Fruit fly (Drosophila melanogaster) whole organism, adult: ENCODE data around the gene CG13606.

ENCODE experiments used
- CG11617 ChIP-seq: fragments of 200-800 bp; sonication (Bioruptor generic); optimal IDR thresholded peaks from 2 replicates; lab custom pipeline; 2017; ENCODE audit warnings: mild to moderate bottlenecking, missing biosample characterization, missing genetic modification reagents, missing genetic modification characterization
- CG12768 ChIP-seq: fragments of 200-800 bp; sonication (Bioruptor generic); optimal IDR thresholded peaks from 2 replicates; lab custom pipeline; 2017; ENCODE audit warnings: missing biosample characterization, missing genetic modification characterization, mild to moderate bottlenecking, moderate library complexity, missing genetic modification reagents
- CG14711 ChIP-seq: fragments of 200-800 bp; sonication (Bioruptor generic); optimal IDR thresholded peaks from 2 replicates; lab custom pipeline; 2018; ENCODE audit warnings: missing biosample characterization, mild to moderate bottlenecking, missing genetic modification characterization, moderate library complexity
- CG5204 ChIP-seq: fragments of 200-800 bp; sonication (Bioruptor generic); optimal IDR thresholded peaks from 2 replicates; lab custom pipeline; 2016; ENCODE audit warnings: missing biosample characterization, missing genetic modification characterization
- CG7101 ChIP-seq: fragments of 200-800 bp; sonication (Bioruptor generic); optimal IDR thresholded peaks from 2 replicates; lab custom pipeline; 2018; ENCODE audit warnings: missing biosample characterization, mild to moderate bottlenecking, missing genetic modification characterization, moderate library complexity
- Clk ChIP-seq: fragments of 200-800 bp; sonication (Bioruptor generic); optimal IDR thresholded peaks from 2 replicates; lab custom pipeline; 2017; ENCODE audit warnings: missing biosample characterization, missing genetic modification characterization
- Crg-1 ChIP-seq: fragments of 200-800 bp; sonication (Bioruptor generic); optimal IDR thresholded peaks from 2 replicates; lab custom pipeline; 2016; ENCODE audit warnings: missing biosample characterization, missing genetic modification characterization
- Hr96 ChIP-seq: fragments of 200-800 bp; sonication (Bioruptor generic); optimal IDR thresholded peaks from 2 replicates; lab custom pipeline; 2016; ENCODE audit warnings: missing biosample characterization, missing genetic modification characterization
- Mnt ChIP-seq: fragments of 200-800 bp; sonication (Bioruptor generic); optimal IDR thresholded peaks from 2 replicates; lab custom pipeline; 2016; ENCODE audit warnings: missing biosample characterization, mild to moderate bottlenecking, missing genetic modification characterization
- kay ChIP-seq: fragments of 200-800 bp; sonication (Bioruptor generic); peaks from one replicate; lab custom pipeline; 2016; ENCODE audit warnings: missing biosample characterization, missing genetic modification characterization, borderline replicate concordance
- ovo ChIP-seq: fragments of 200-800 bp; sonication (Bioruptor generic); optimal IDR thresholded peaks from 2 replicates; lab custom pipeline; 2016; ENCODE audit warnings: missing biosample characterization, missing genetic modification characterization
- pad ChIP-seq: fragments of 200-800 bp; sonication (Bioruptor generic); optimal IDR thresholded peaks from 3 replicates; lab custom pipeline; 2017; ENCODE audit warnings: missing biosample characterization, missing genetic modification characterization, mild to moderate bottlenecking, moderate library complexity, missing genetic modification reagents
- tj ChIP-seq: fragments of 200-800 bp; sonication (Bioruptor generic); optimal IDR thresholded peaks from 3 replicates; lab custom pipeline; 2017; ENCODE audit warnings: missing biosample characterization, mild to moderate bottlenecking, missing genetic modification characterization, moderate library complexity
- toe ChIP-seq: fragments of 200-800 bp; sonication (Bioruptor generic); optimal IDR thresholded peaks from 2 replicates; lab custom pipeline; 2016; ENCODE audit warnings: missing biosample characterization, missing genetic modification characterization

DNA sequence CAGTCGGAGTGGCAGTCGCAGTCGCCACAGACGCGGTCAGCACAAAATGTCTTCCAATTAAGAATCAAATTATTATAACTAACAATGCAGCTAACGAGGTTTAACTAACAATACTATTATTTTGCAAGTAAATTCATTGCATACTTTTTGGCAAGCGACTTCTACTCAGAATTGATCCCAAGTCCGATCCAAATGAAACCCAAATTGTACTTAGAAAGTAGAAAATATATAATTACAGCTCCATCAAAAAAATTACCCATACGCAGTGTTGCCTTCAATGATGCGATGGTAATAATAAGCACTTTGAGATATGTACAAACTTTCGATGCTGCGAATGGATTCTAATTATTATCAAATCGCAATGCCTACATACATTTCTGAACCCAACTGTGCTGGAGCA is 28.6 kb upstream of the CG13606 start:
- TF ChIP-seq pad (GFP tag; lab: Kevin White, UChicago) = no peak
- no peak for TF ChIP-seq CG5204 (GFP tag; lab: Kevin White, UChicago)
- TF ChIP-seq Hr96 (GFP tag; lab: Kevin White, UChicago) = no peak
- TF ChIP-seq Clk = no peak
- no peak for TF ChIP-seq tj (GFP tag; lab: Kevin White, UChicago)
- TF ChIP-seq CG14711 = no peak
- no peak for TF ChIP-seq toe (GFP tag; lab: Kevin White, UChicago)
- no peak for TF ChIP-seq Mnt (GFP tag; lab: Kevin White, UChicago)
- no peak for TF ChIP-seq kay (GFP tag; lab: Kevin White, UChicago)
- no peak for TF ChIP-seq CG12768 (GFP tag; lab: Kevin White, UChicago)
- no peak for TF ChIP-seq ovo (GFP tag; lab: Kevin White, UChicago)
- no peak for TF ChIP-seq Crg-1 (GFP tag; lab: Kevin White, UChicago)
- no peak for TF ChIP-seq CG7101 (tag; lab: Kevin White, UChicago)
- no peak for TF ChIP-seq CG11617 (GFP tag; lab: Kevin White, UChicago)
